Fruit fly (Drosophila melanogaster) S2 (cell line): ENCODE results near the gene CG5003.

Experiments used
- CG8478 ChIP-seq: fragments of >200 bp; optimal IDR thresholded peaks from 2 replicates; lab custom pipeline; 2018
- CTCF ChIP-seq, 2 experiments: fragments of >200 bp; optimal IDR thresholded peaks; 2 replicates each; lab custom pipeline; 2018

dm6 chr3R:27925000-27925970 lies 9.0 kb upstream of the CG5003 start, which contains the start of gene mino:
- TF ChIP-seq CG8478: no peak
- TF ChIP-seq CTCF (optimal IDR thresholded peaks at IDR 0.05; lab: Kevin White, UChicago): no peak
